Worm (Caenorhabditis elegans) whole organism, young adult: ENCODE results near the gene cnc-10.

Source experiments
- B0261.1 ChIP-seq: sonication (generic microtip); optimal IDR thresholded peaks from 2 replicates; lab custom pipeline; 2016; ENCODE audit warnings: mild to moderate bottlenecking, missing genetic modification characterization, moderate library complexity, missing compliant biosample characterization
- D2030.7 ChIP-seq: fragments of 200-800 bp; sonication (Bioruptor generic); IDR thresholded peaks from 2 replicates; pipeline ENCODE4 v1.3.6; 2022; ENCODE audit warnings: missing genetic modification reagents, missing genetic modification characterization, missing compliant biosample characterization
- F33H1.4 ChIP-seq: fragments of 200-800 bp; sonication (Bioruptor generic); IDR thresholded peaks from 2 replicates; pipeline ENCODE4 v1.3.6; 2022; ENCODE audit warnings: missing genetic modification reagents, missing genetic modification characterization, missing compliant biosample characterization
- F49E8.2 ChIP-seq: sonication (generic microtip); optimal IDR thresholded peaks from 3 replicates; lab custom pipeline; 2017; ENCODE audit warnings: missing genetic modification characterization, mild to moderate bottlenecking, missing compliant biosample characterization, antibody characterized with exemption, moderate library complexity; ENCODE audit not compliant: insufficient read depth
- T07F8.4 ChIP-seq: sonication (generic microtip); optimal IDR thresholded peaks from 2 replicates; lab custom pipeline; 2016; ENCODE audit warnings: mild to moderate bottlenecking, missing genetic modification characterization, moderate library complexity, missing compliant biosample characterization
- Y53G8AR.9 ChIP-seq: fragments of 200-800 bp; sonication (Bioruptor generic); conservative IDR thresholded peaks from 2 replicates; pipeline ENCODE4 v1.3.6; 2022; ENCODE audit warnings: missing genetic modification reagents, missing genetic modification characterization, missing compliant biosample characterization
- Y56A3A.18 ChIP-seq: fragments of 200-800 bp; sonication (Bioruptor generic); IDR thresholded peaks from 2 replicates; pipeline ENCODE4 v1.3.6; 2022; ENCODE audit warnings: missing genetic modification reagents, missing genetic modification characterization, missing compliant biosample characterization
- ZK185.1 ChIP-seq: sonication (generic microtip); optimal IDR thresholded peaks from 2 replicates; lab custom pipeline; 2016; ENCODE audit warnings: mild to moderate bottlenecking, missing genetic modification characterization, missing compliant biosample characterization; ENCODE audit not compliant: poor library complexity, severe bottlenecking
- aptf-2 ChIP-seq: fragments of 200-800 bp; sonication (Bioruptor generic); conservative IDR thresholded peaks from 2 replicates; pipeline ENCODE4 v1.3.6; 2022; ENCODE audit warnings: missing genetic modification reagents, missing genetic modification characterization, missing compliant biosample characterization
- attf-6 ChIP-seq: fragments of 200-800 bp; sonication (Bioruptor generic); IDR thresholded peaks from 2 replicates; pipeline ENCODE4 v1.3.6; 2022; ENCODE audit warnings: missing genetic modification reagents, missing genetic modification characterization, missing compliant biosample characterization
- ceh-100 ChIP-seq: fragments of 200-800 bp; sonication (Bioruptor generic); IDR thresholded peaks from 2 replicates; pipeline ENCODE4 v1.3.6; 2022; ENCODE audit warnings: missing genetic modification reagents, missing genetic modification characterization, missing compliant biosample characterization
- ceh-27 ChIP-seq: fragments of 200-800 bp; sonication (Bioruptor generic); optimal IDR thresholded peaks from 2 replicates; lab custom pipeline; 2018; ENCODE audit warnings: mild to moderate bottlenecking, missing genetic modification characterization, moderate library complexity, missing compliant biosample characterization
- ceh-91 ChIP-seq: fragments of 200-800 bp; sonication (Bioruptor generic); IDR thresholded peaks from 2 replicates; pipeline ENCODE4 v1.3.6; 2022; ENCODE audit warnings: missing genetic modification reagents, missing genetic modification characterization, missing compliant biosample characterization
- egl-44 ChIP-seq: fragments of 200-800 bp; sonication (Bioruptor generic); IDR thresholded peaks from 2 replicates; pipeline ENCODE4 v1.3.6; 2022; ENCODE audit warnings: missing genetic modification reagents, missing genetic modification characterization, missing compliant biosample characterization
- egrh-3 ChIP-seq: fragments of 200-800 bp; sonication (Bioruptor generic); IDR thresholded peaks from 2 replicates; pipeline ENCODE4 v1.3.6; 2022; ENCODE audit warnings: missing genetic modification reagents, missing genetic modification characterization, missing compliant biosample characterization
- ekl-4 ChIP-seq: fragments of 200-800 bp; sonication (Bioruptor generic); IDR thresholded peaks from 2 replicates; pipeline ENCODE4 v1.3.6; 2022; ENCODE audit warnings: missing genetic modification reagents, missing genetic modification characterization, missing compliant biosample characterization
- ets-4 ChIP-seq: fragments of 200-800 bp; sonication (Bioruptor generic); optimal IDR thresholded peaks from 2 replicates; lab custom pipeline; 2018; ENCODE audit warnings: mild to moderate bottlenecking, missing genetic modification characterization, missing compliant biosample characterization
- him-1 ChIP-seq: sonication (generic microtip); optimal IDR thresholded peaks from 2 replicates; lab custom pipeline; 2016; ENCODE audit warnings: missing genotype, missing genetic modification reagents, missing genetic modification characterization, missing compliant biosample characterization
- hmg-1.2 ChIP-seq: fragments of 200-800 bp; sonication (Bioruptor generic); IDR thresholded peaks from 2 replicates; pipeline ENCODE4 v1.3.6; 2022; ENCODE audit warnings: missing genetic modification reagents, missing genetic modification characterization, missing compliant biosample characterization
- hmg-20 ChIP-seq: fragments of 200-800 bp; sonication (Bioruptor generic); IDR thresholded peaks from 2 replicates; pipeline ENCODE4 v1.3.6; 2022; ENCODE audit warnings: missing genetic modification reagents, missing genetic modification characterization, missing compliant biosample characterization
- hrde-1 ChIP-seq: sonication (generic microtip); optimal IDR thresholded peaks from 2 replicates; lab custom pipeline; 2016; ENCODE audit warnings: missing genetic modification characterization, mild to moderate bottlenecking, missing compliant biosample characterization, moderate library complexity, missing genotype, missing genetic modification reagents, borderline replicate concordance
- hsf-1 ChIP-seq: fragments of 200-800 bp; sonication (Bioruptor generic); IDR thresholded peaks from 2 replicates; pipeline ENCODE4 v1.3.6; 2022; ENCODE audit warnings: missing genetic modification reagents, missing genetic modification characterization, missing compliant biosample characterization
- lir-1 ChIP-seq: fragments of 200-800 bp; sonication (Bioruptor generic); conservative IDR thresholded peaks from 2 replicates; pipeline ENCODE4 v1.3.6; 2022; ENCODE audit warnings: missing genetic modification reagents, missing genetic modification characterization, missing compliant biosample characterization
- lsl-1 ChIP-seq: fragments of 200-800 bp; sonication (Bioruptor generic); optimal IDR thresholded peaks from 2 replicates; lab custom pipeline; 2018; ENCODE audit warnings: mild to moderate bottlenecking, missing genetic modification characterization, moderate library complexity, missing compliant biosample characterization
- lsy-27 ChIP-seq: sonication (generic microtip); optimal IDR thresholded peaks from 2 replicates; lab custom pipeline; 2017; ENCODE audit warnings: missing genetic modification characterization, mild to moderate bottlenecking, missing compliant biosample characterization, antibody characterized with exemption, missing genotype, borderline replicate concordance; ENCODE audit not compliant: insufficient read depth
- madf-3 ChIP-seq: fragments of 200-800 bp; sonication (Bioruptor generic); IDR thresholded peaks from 2 replicates; pipeline ENCODE4 v1.3.6; 2022; ENCODE audit warnings: missing genetic modification reagents, missing genetic modification characterization, missing compliant biosample characterization
- madf-6 ChIP-seq: fragments of 200-800 bp; sonication (Bioruptor generic); IDR thresholded peaks from 2 replicates; pipeline ENCODE4 v1.3.6; 2022; ENCODE audit warnings: missing genetic modification reagents, missing genetic modification characterization, missing compliant biosample characterization
- mcd-1 ChIP-seq: fragments of 200-800 bp; sonication (Bioruptor generic); IDR thresholded peaks from 2 replicates; pipeline ENCODE4 v1.3.6; 2022; ENCODE audit warnings: missing genetic modification reagents, missing genetic modification characterization, missing compliant biosample characterization
- nfya-2 ChIP-seq: fragments of 200-800 bp; sonication (Bioruptor generic); IDR thresholded peaks from 2 replicates; pipeline ENCODE4 v1.3.6; 2022; ENCODE audit warnings: missing genetic modification reagents, missing genetic modification characterization, missing compliant biosample characterization
- rcor-1 ChIP-seq: fragments of 200-800 bp; sonication (Bioruptor generic); IDR thresholded peaks from 2 replicates; pipeline ENCODE4 v1.3.6; 2022; ENCODE audit warnings: missing genetic modification reagents, missing genetic modification characterization, missing compliant biosample characterization
- rec-8 ChIP-seq, 2 experiments: sonication (generic microtip); optimal IDR thresholded peaks; 2 replicates each; lab custom pipeline; 2016; ENCODE audit warnings: mild to moderate bottlenecking in 2 of 2, missing genetic modification characterization in 2 of 2, missing genetic modification reagents in 2 of 2, missing genotype in 2 of 2, missing biosample characterization in 1 of 2, missing compliant biosample characterization in 1 of 2, moderate library complexity in 1 of 2
- snpc-1.1 ChIP-seq: sonication (generic microtip); optimal IDR thresholded peaks from 2 replicates; lab custom pipeline; 2017; ENCODE audit warnings: missing genetic modification characterization, mild to moderate bottlenecking, missing compliant biosample characterization, antibody characterized with exemption, moderate library complexity, missing genotype, missing genetic modification reagents; ENCODE audit not compliant: insufficient read depth
- snpc-3.4 ChIP-seq: sonication (generic microtip); optimal IDR thresholded peaks from 2 replicates; lab custom pipeline; 2017; ENCODE audit warnings: missing genetic modification characterization, mild to moderate bottlenecking, missing compliant biosample characterization, antibody characterized with exemption, moderate library complexity, missing genotype, missing genetic modification reagents
- snpc-4 ChIP-seq, 5 experiments: fragments of 150-350 bp in 1 of 5; sonication (generic microtip) in 4 of 5; optimal IDR thresholded peaks; 2 replicates each; lab custom pipeline; 2014 to 2018; ENCODE audit warnings: missing genetic modification characterization in 5 of 5, missing biosample characterization in 3 of 5, antibody characterized with exemption in 2 of 5, mild to moderate bottlenecking in 2 of 5, missing compliant biosample characterization in 2 of 5, missing genotype in 2 of 5, moderate library complexity in 2 of 5, missing genetic modification reagents in 1 of 5
- tbp1 ChIP-seq: fragments of 200-800 bp; sonication (Bioruptor generic); optimal IDR thresholded peaks from 2 replicates; lab custom pipeline; 2018; ENCODE audit warnings: mild to moderate bottlenecking, missing genetic modification characterization, missing compliant biosample characterization
- tlf-1 ChIP-seq: fragments of 200-800 bp; sonication (Bioruptor generic); optimal IDR thresholded peaks from 2 replicates; lab custom pipeline; 2018; ENCODE audit warnings: mild to moderate bottlenecking, missing genetic modification characterization, missing compliant biosample characterization
- unc-130 ChIP-seq: sonication (generic microtip); optimal IDR thresholded peaks from 2 replicates; lab custom pipeline; 2016; ENCODE audit warnings: missing genetic modification reagents, missing genetic modification characterization, missing compliant biosample characterization
- xnd-1 ChIP-seq: sonication (generic microtip); optimal IDR thresholded peaks from 2 replicates; lab custom pipeline; 2016; ENCODE audit warnings: missing genotype, missing genetic modification reagents, missing genetic modification characterization, missing compliant biosample characterization
- ztf-18 ChIP-seq: sonication (generic microtip); optimal IDR thresholded peaks from 2 replicates; lab custom pipeline; 2016; ENCODE audit warnings: missing genotype, mild to moderate bottlenecking, missing genetic modification characterization, missing compliant biosample characterization
- ztf-3 ChIP-seq: fragments of 200-800 bp; sonication (Bioruptor generic); optimal IDR thresholded peaks from 2 replicates; lab custom pipeline; 2018; ENCODE audit warnings: mild to moderate bottlenecking, missing genetic modification characterization, missing compliant biosample characterization

Gene cnc-10

DNA sequence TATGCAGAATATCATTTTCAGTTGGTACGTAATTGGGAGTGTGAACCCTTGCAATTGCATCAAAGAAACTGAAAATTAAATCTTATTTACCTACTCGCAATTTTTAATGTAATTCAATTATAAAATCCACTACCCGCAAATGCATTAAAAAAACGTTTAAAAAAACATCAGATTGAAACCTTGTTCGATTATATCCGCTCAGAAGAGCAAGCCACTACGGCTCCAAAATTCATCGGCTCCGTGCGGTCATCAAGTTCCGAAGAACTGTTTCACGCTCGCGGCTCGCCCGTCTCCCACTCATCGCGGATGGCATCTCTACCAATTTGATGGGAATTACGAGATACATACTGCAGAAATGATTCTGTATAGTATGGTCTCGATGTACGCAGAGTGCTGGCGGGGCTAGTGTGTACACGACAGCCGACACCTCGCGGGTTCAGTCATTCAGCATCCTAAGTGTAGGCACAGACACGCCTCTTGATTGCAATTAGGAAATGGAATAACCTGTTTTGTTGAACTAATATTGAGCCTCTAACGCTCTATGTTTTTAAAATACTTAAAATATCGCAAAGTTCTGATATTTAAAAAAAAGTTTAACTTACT lies 7.6 kb upstream of the cnc-10 start (continued):
- TF ChIP-seq nfya-2 (GFP tag; lab: Robert Waterston, UW) (0 out of 2 replicates have a peak, but pooled peaks have one; percentile 53), F33H1.4 (GFP tag; lab: Robert Waterston, UW) (peak; percentile 43), tlf-1 (GFP tag; lab: Kevin White, UChicago) (peak; percentile 6), egrh-3 (0 out of 2 replicates have a peak, but pooled peaks have one; percentile 15), mcd-1 (GFP tag; lab: Robert Waterston, UW) (peak; percentile 65), unc-130 (peak; percentile 0)
- TF ChIP-seq, all 124 proteins: peak for 40; not testable (repeated sequence) for 84

DNA sequence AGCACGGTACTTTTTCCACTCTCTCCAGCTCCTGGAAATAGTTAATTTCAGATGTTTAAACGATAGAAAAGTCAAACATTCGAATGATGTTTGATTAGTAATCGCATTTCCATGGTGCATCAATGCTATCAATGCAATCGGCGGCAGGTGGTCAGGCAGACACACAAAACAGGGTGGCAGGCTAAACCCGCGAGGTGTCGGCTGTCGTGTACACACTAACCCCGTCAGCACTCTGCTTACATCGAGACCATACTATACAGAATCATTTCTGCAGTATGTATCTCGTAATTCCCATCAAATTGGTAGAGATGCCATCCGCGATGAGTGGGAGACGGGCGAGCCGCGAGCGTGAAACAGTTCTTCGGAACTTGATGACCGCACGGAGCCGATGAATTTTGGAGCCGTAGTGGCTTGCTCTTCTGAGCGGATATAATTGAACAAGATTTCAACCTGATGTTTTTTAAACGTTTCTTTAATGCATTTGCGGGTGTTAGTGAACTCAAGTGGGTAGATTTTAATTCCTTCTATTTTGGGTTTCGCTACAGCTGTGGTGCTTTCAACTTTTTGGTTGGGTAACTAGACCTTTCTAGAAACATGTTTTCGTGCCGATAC lies 6.2 kb upstream of the cnc-10 start:
- TF ChIP-seq aptf-2: peak; percentile 43; the same call in 1 of the 2 replicates
- TF ChIP-seq mcd-1 (GFP tag; lab: Robert Waterston, UW): peak; percentile 80
- TF ChIP-seq hmg-20 (GFP tag; lab: Robert Waterston, UW): peak; percentile 59
- TF ChIP-seq tbp1: peak; percentile 79
- TF ChIP-seq ztf-18 (tag; lab: Kevin White, UChicago): peak; percentile 26
- peak; percentile 19 for TF ChIP-seq ceh-27 (GFP tag; lab: Kevin White, UChicago)
- peak; percentile 85 for TF ChIP-seq him-1 (tag; lab: Kevin White, UChicago)
- TF ChIP-seq madf-3 (GFP tag; lab: Robert Waterston, UW): 0 out of 2 replicates have a peak, but pooled peaks have one; percentile 40
- peak; percentile 46; the same call in 1 of the 2 replicates for TF ChIP-seq lir-1 (GFP tag; lab: Robert Waterston, UW)
- TF ChIP-seq xnd-1 (tag; lab: Kevin White, UChicago): peak; percentile 10
- TF ChIP-seq B0261.1: peak; percentile 38
- peak; percentile 58 for TF ChIP-seq hsf-1 (GFP tag; lab: Robert Waterston, UW)
- TF ChIP-seq unc-130: peak; percentile 57
- TF ChIP-seq snpc-1.1 (tag; lab: Kevin White, UChicago): peak; percentile 95
- TF ChIP-seq F33H1.4 (GFP tag; lab: Robert Waterston, UW): peak; percentile 30; the same call in 1 of the 2 replicates
- TF ChIP-seq ets-4 (GFP tag; lab: Kevin White, UChicago): peak; percentile 23
- peak in 1 of 2 experiments; percentile 31 for TF ChIP-seq rec-8 (tag; optimal IDR thresholded peaks at IDR 0.05; lab: Kevin White, UChicago)
- TF ChIP-seq Y56A3A.18 (GFP tag; lab: Robert Waterston, UW): peak; percentile 89
- TF ChIP-seq egrh-3: 0 out of 2 replicates have a peak, but pooled peaks have one; percentile 6
- TF ChIP-seq ceh-100 (GFP tag; lab: Robert Waterston, UW): peak; percentile 65
- peak; percentile 43 for TF ChIP-seq ZK185.1 (tag; lab: Kevin White, UChicago)
- TF ChIP-seq lsl-1: peak; percentile 67
- peak; percentile 92 for TF ChIP-seq hmg-1.2
- TF ChIP-seq lsy-27 (tag; lab: Kevin White, UChicago): peak; percentile 87
- TF ChIP-seq ekl-4: peak; percentile 69; the same call in 1 of the 2 replicates
- peak; percentile 89 for TF ChIP-seq F49E8.2 (tag; lab: Kevin White, UChicago)
- TF ChIP-seq D2030.7 (GFP tag; lab: Robert Waterston, UW): peak; percentile 91
- peak; percentile 38 for TF ChIP-seq tlf-1 (GFP tag; lab: Kevin White, UChicago)
- TF ChIP-seq hrde-1 (tag; lab: Kevin White, UChicago): peak; percentile 17
- TF ChIP-seq ceh-91: peak; percentile 25; the same call in 1 of the 2 replicates
- TF ChIP-seq T07F8.4 (tag; lab: Kevin White, UChicago): peak; percentile 15
- peak; percentile 92 for TF ChIP-seq attf-6 (GFP tag; lab: Robert Waterston, UW)
- TF ChIP-seq rcor-1: peak; percentile 92
- 0 out of 2 replicates have a peak, but pooled peaks have one; percentile 49 for TF ChIP-seq egl-44 (GFP tag; lab: Robert Waterston, UW)
- peak; percentile 87 for TF ChIP-seq madf-6 (GFP tag; lab: Robert Waterston, UW)
- TF ChIP-seq snpc-4 (GFP tag; optimal IDR thresholded peaks at IDR 0.05; lab: Kevin White, UChicago): peak; percentile 96
- TF ChIP-seq snpc-4 (tag; optimal IDR thresholded peaks at IDR 0.05; lab: Kevin White, UChicago): peak; percentile 97 to 99 (median 98)
- TF ChIP-seq Y53G8AR.9: peak; percentile 76; the same call in 1 of the 2 replicates
- TF ChIP-seq ztf-3 (GFP tag; lab: Kevin White, UChicago): peak; percentile 7
- TF ChIP-seq snpc-3.4 (tag; lab: Kevin White, UChicago): peak; percentile 94
